Worm (Caenorhabditis elegans) whole organism, young adult: Measurements from ENCODE around the gene Y6G8.8.

Source experiments
- Y53F4B.3 ChIP-seq: fragments of 200-800 bp; sonication (Bioruptor generic); IDR thresholded peaks from 2 replicates; pipeline ENCODE4 v1.3.6; 2022; ENCODE audit warnings: missing genetic modification reagents, missing genetic modification characterization, missing compliant biosample characterization
- ama-1 ChIP-seq, 3 experiments: fragments of 150-350 bp in 1 of 3; sonication (generic microtip) in 2 of 3; optimal IDR thresholded peaks; 2 replicates each; lab custom pipeline; 2014 to 2018; ENCODE audit warnings: missing biosample characterization in 2 of 3, missing genetic modification characterization in 2 of 3, missing genetic modification reagents in 2 of 3
- die-1 ChIP-seq: sonication (generic microtip); optimal IDR thresholded peaks from 2 replicates; lab custom pipeline; 2016; ENCODE audit warnings: missing genotype, mild to moderate bottlenecking, missing genetic modification characterization, missing compliant biosample characterization
- ets-4 ChIP-seq: fragments of 200-800 bp; sonication (Bioruptor generic); optimal IDR thresholded peaks from 2 replicates; lab custom pipeline; 2018; ENCODE audit warnings: mild to moderate bottlenecking, missing genetic modification characterization, missing compliant biosample characterization
- hlh-26 ChIP-seq: fragments of 200-800 bp; sonication (Bioruptor generic); conservative IDR thresholded peaks from 2 replicates; pipeline ENCODE4 v1.3.6; 2022; ENCODE audit warnings: missing genetic modification reagents, missing genetic modification characterization, missing compliant biosample characterization
- madf-10 ChIP-seq: sonication (generic microtip); optimal IDR thresholded peaks from 2 replicates; lab custom pipeline; 2016; ENCODE audit warnings: mild to moderate bottlenecking, missing genetic modification characterization, missing compliant biosample characterization
- madf-8 ChIP-seq: fragments of 200-800 bp; sonication (Bioruptor generic); conservative IDR thresholded peaks from 2 replicates; pipeline ENCODE4 v1.3.6; 2022; ENCODE audit warnings: missing genetic modification reagents, missing genetic modification characterization, missing compliant biosample characterization
- somi-1 ChIP-seq: fragments of 200-800 bp; sonication (Bioruptor generic); optimal IDR thresholded peaks from 2 replicates; lab custom pipeline; 2018; ENCODE audit warnings: mild to moderate bottlenecking, missing genetic modification characterization, missing compliant biosample characterization

DNA sequence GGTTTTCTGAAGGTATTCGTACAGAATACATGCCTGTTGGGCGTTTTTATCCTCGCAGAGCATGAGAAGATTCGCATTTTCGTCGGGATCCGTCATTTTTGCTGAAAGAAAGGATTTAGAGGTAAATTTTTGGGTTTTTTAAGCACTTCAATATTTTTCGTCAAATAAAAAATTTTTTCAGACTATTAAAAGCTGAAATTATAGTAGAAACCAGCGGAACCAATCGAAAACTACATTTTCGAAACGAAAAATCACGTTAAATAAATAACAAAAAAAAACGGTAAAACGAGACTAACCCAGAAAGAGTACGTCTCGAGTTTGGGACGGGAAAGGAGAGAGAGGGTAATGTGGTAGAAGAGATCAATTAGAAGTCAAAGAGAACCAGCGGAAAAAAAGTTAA lies 30.1 kb downstream of the Y6G8.8 start, which contains the start of gene fbxa-192:
- TF ChIP-seq somi-1 (GFP tag; lab: Kevin White, UChicago) (no peak), Y53F4B.3 (GFP tag; lab: Robert Waterston, UW) (no peak), ets-4 (GFP tag; lab: Kevin White, UChicago) (no peak), ama-1 (optimal IDR thresholded peaks at IDR 0.05; lab: Kevin White, UChicago) (no peak), ama-1 (GFP tag; optimal IDR thresholded peaks at IDR 0.05; lab: Kevin White, UChicago) (no peak), madf-8 (GFP tag; lab: Robert Waterston, UW) (no peak), hlh-26 (no peak), die-1 (no peak), madf-10 (tag; lab: Kevin White, UChicago) (no peak)
